Worm (Caenorhabditis elegans) whole organism, L1 larva: ENCODE data around the gene ppm-1.A.

Experiments used
- C34B4.2 ChIP-seq: sonication (generic microtip); optimal IDR thresholded peaks from 2 replicates; lab custom pipeline; 2017; ENCODE audit warnings: mild to moderate bottlenecking, missing genetic modification characterization, missing compliant biosample characterization
- Y116A8C.19 ChIP-seq: sonication (generic microtip); optimal IDR thresholded peaks from 2 replicates; lab custom pipeline; 2016; ENCODE audit warnings: missing compliant biosample characterization, missing genetic modification characterization, borderline replicate concordance
- alr-1 ChIP-seq: fragments of 200-800 bp; sonication (Bioruptor generic); optimal IDR thresholded peaks from 2 replicates; lab custom pipeline; 2018; ENCODE audit warnings: borderline replicate concordance, mild to moderate bottlenecking, missing genetic modification characterization, missing compliant biosample characterization
- aly-2 ChIP-seq: fragments of 150-350 bp; optimal IDR thresholded peaks from 2 replicates; lab custom pipeline; 2014; ENCODE audit warnings: missing biosample characterization, missing genetic modification characterization
- blmp-1 ChIP-seq: fragments of 150-350 bp; optimal IDR thresholded peaks from 2 replicates; lab custom pipeline; 2014; ENCODE audit warnings: missing biosample characterization, missing genetic modification characterization
- ceh-8 ChIP-seq: fragments of 200-800 bp; sonication (Bioruptor generic); optimal IDR thresholded peaks from 2 replicates; lab custom pipeline; 2018; ENCODE audit warnings: mild to moderate bottlenecking, missing genetic modification characterization, moderate library complexity, missing compliant biosample characterization
- ceh-88 ChIP-seq: fragments of 200-800 bp; sonication (Bioruptor generic); IDR thresholded peaks from 2 replicates; pipeline ENCODE4 v1.3.6; 2022; ENCODE audit warnings: missing genetic modification characterization, missing compliant biosample characterization
- dpl-1 ChIP-seq, 3 experiments: fragments of 150-350 bp in 2 of 3; sonication (generic microtip) in 1 of 3; optimal IDR thresholded peaks; 2 replicates each; lab custom pipeline; 2014 to 2017; ENCODE audit warnings: missing biosample characterization in 3 of 3, missing genetic modification characterization in 3 of 3, missing genetic modification reagents in 3 of 3
- dsc-1 ChIP-seq: sonication (generic microtip); optimal IDR thresholded peaks from 2 replicates; lab custom pipeline; 2016; ENCODE audit warnings: mild to moderate bottlenecking, missing genetic modification characterization, missing compliant biosample characterization
- efl-3 ChIP-seq: fragments of 200-800 bp; sonication (Bioruptor generic); optimal IDR thresholded peaks from 2 replicates; lab custom pipeline; 2018; ENCODE audit warnings: mild to moderate bottlenecking, missing genetic modification characterization, missing compliant biosample characterization
- elt-3 ChIP-seq, 6 experiments: fragments of 150-350 bp in 1 of 6; sonication (generic microtip); optimal IDR thresholded peaks; 2 replicates each; lab custom pipeline; 2017 to 2018; ENCODE audit warnings: missing biosample characterization in 6 of 6, missing genetic modification characterization in 6 of 6, inconsistent platforms in 1 of 6
- ets-5 ChIP-seq: fragments of 200-800 bp; sonication (Bioruptor generic); IDR thresholded peaks from 2 replicates; pipeline ENCODE4 v1.3.6; 2022; ENCODE audit warnings: missing genetic modification characterization, missing compliant biosample characterization
- fkh-10 ChIP-seq: sonication (generic microtip); optimal IDR thresholded peaks from 2 replicates; lab custom pipeline; 2017; ENCODE audit warnings: missing biosample characterization, missing genetic modification reagents, missing genetic modification characterization
- fkh-4 ChIP-seq: sonication (generic microtip); optimal IDR thresholded peaks from 2 replicates; lab custom pipeline; 2016; ENCODE audit warnings: missing compliant biosample characterization, missing genetic modification characterization, borderline replicate concordance
- fos-1 ChIP-seq: fragments of 150-350 bp; optimal IDR thresholded peaks from 2 replicates; lab custom pipeline; 2014; ENCODE audit warnings: missing biosample characterization, missing genetic modification characterization
- hlh-17 ChIP-seq: fragments of 200-800 bp; sonication (Bioruptor generic); optimal IDR thresholded peaks from 2 replicates; lab custom pipeline; 2018; ENCODE audit warnings: missing genetic modification characterization, mild to moderate bottlenecking, missing compliant biosample characterization, moderate library complexity, borderline replicate concordance
- hlh-4 ChIP-seq: sonication (generic microtip); optimal IDR thresholded peaks from 2 replicates; lab custom pipeline; 2016; ENCODE audit warnings: mild to moderate bottlenecking, missing genetic modification characterization, missing compliant biosample characterization
- hpl-2 ChIP-seq: fragments of 150-350 bp; optimal IDR thresholded peaks from 2 replicates; lab custom pipeline; 2014; ENCODE audit warnings: missing biosample characterization, missing genetic modification reagents, missing genetic modification characterization
- isw-1 ChIP-seq: fragments of 200-800 bp; sonication (Bioruptor generic); IDR thresholded peaks from 2 replicates; pipeline ENCODE4 v1.3.6; 2022; ENCODE audit warnings: missing genetic modification characterization, missing compliant biosample characterization
- lin-13 ChIP-seq: fragments of 150-350 bp; optimal IDR thresholded peaks from 2 replicates; lab custom pipeline; 2014; ENCODE audit warnings: missing biosample characterization, missing genetic modification reagents, missing genetic modification characterization
- lin-14 ChIP-seq: fragments of 200-800 bp; sonication (Bioruptor generic); optimal IDR thresholded peaks from 2 replicates; lab custom pipeline; 2018; ENCODE audit warnings: mild to moderate bottlenecking, missing genetic modification characterization, moderate library complexity, missing compliant biosample characterization
- lin-15B ChIP-seq: fragments of 150-350 bp; sonication (generic microtip); optimal IDR thresholded peaks from 3 replicates; lab custom pipeline; 2014; ENCODE audit warnings: missing biosample characterization, missing genetic modification characterization
- lin-35 ChIP-seq, 2 experiments: fragments of 150-350 bp; optimal IDR thresholded peaks; 2 replicates each; lab custom pipeline; 2014; ENCODE audit warnings: missing biosample characterization in 2 of 2, missing genetic modification characterization in 2 of 2, missing genetic modification reagents in 2 of 2
- lin-39 ChIP-seq: fragments of 150-350 bp; optimal IDR thresholded peaks from 2 replicates; lab custom pipeline; 2014; ENCODE audit warnings: missing biosample characterization, missing genetic modification reagents, missing genetic modification characterization
- lir-3 ChIP-seq: sonication (generic microtip); optimal IDR thresholded peaks from 2 replicates; lab custom pipeline; 2016; ENCODE audit warnings: mild to moderate bottlenecking, missing genetic modification characterization, moderate library complexity, missing compliant biosample characterization; ENCODE audit not compliant: poor library complexity
- mab-9 ChIP-seq: fragments of 200-800 bp; sonication (Bioruptor generic); IDR thresholded peaks from 2 replicates; pipeline ENCODE4 v1.3.6; 2022; ENCODE audit warnings: missing genetic modification reagents, missing genetic modification characterization, missing compliant biosample characterization
- nhr-11 ChIP-seq: fragments of 150-350 bp; optimal IDR thresholded peaks from 2 replicates; lab custom pipeline; 2014; ENCODE audit warnings: missing biosample characterization, missing genetic modification characterization
- nhr-20 ChIP-seq: sonication (generic microtip); optimal IDR thresholded peaks from 2 replicates; lab custom pipeline; 2016; ENCODE audit warnings: mild to moderate bottlenecking, missing genetic modification characterization, missing compliant biosample characterization
- nhr-28 ChIP-seq: fragments of 150-350 bp; optimal IDR thresholded peaks from 2 replicates; lab custom pipeline; 2014; ENCODE audit warnings: missing biosample characterization, missing genetic modification characterization
- nhr-47 ChIP-seq: sonication (generic microtip); optimal IDR thresholded peaks from 2 replicates; lab custom pipeline; 2016; ENCODE audit warnings: mild to moderate bottlenecking, missing genetic modification characterization, moderate library complexity, missing compliant biosample characterization
- nhr-84 ChIP-seq: sonication (generic microtip); optimal IDR thresholded peaks from 2 replicates; lab custom pipeline; 2017; ENCODE audit warnings: missing biosample characterization, missing genetic modification characterization
- nhr-85 ChIP-seq: sonication (generic microtip); peaks from one replicate; lab custom pipeline; 2016; ENCODE audit warnings: missing genetic modification characterization, inconsistent platforms, missing compliant biosample characterization
- pqm-1 ChIP-seq: sonication (generic microtip); optimal IDR thresholded peaks from 3 replicates; lab custom pipeline; 2017; ENCODE audit warnings: missing biosample characterization, missing genetic modification characterization
- rnt-1 ChIP-seq: sonication (generic microtip); optimal IDR thresholded peaks from 2 replicates; lab custom pipeline; 2016; ENCODE audit warnings: mild to moderate bottlenecking, missing genetic modification characterization, moderate library complexity, missing compliant biosample characterization
- skn-1 ChIP-seq: fragments of 150-350 bp; optimal IDR thresholded peaks from 2 replicates; lab custom pipeline; 2014; ENCODE audit warnings: missing biosample characterization, missing genetic modification characterization
- snpc-4 ChIP-seq: fragments of 150-350 bp; optimal IDR thresholded peaks from 2 replicates; lab custom pipeline; 2014; ENCODE audit warnings: missing biosample characterization, missing genetic modification characterization
- snu-23 ChIP-seq: sonication (generic microtip); optimal IDR thresholded peaks from 2 replicates; lab custom pipeline; 2016; ENCODE audit warnings: missing genetic modification characterization, missing compliant biosample characterization
- sox-4 ChIP-seq: sonication (generic microtip); optimal IDR thresholded peaks from 2 replicates; lab custom pipeline; 2016; ENCODE audit warnings: missing genetic modification characterization, missing compliant biosample characterization
- sptf-1 ChIP-seq: fragments of 150-350 bp; optimal IDR thresholded peaks from 2 replicates; lab custom pipeline; 2014; ENCODE audit warnings: missing biosample characterization, missing genetic modification characterization
- sup-37 ChIP-seq: fragments of 200-800 bp; sonication (Bioruptor generic); optimal IDR thresholded peaks from 2 replicates; lab custom pipeline; 2018; ENCODE audit warnings: mild to moderate bottlenecking, missing genetic modification characterization, missing compliant biosample characterization
- tbx-2 ChIP-seq: sonication (generic microtip); optimal IDR thresholded peaks from 2 replicates; lab custom pipeline; 2016; ENCODE audit warnings: missing genetic modification characterization, missing compliant biosample characterization
- tlp-1 ChIP-seq: fragments of 150-350 bp; optimal IDR thresholded peaks from 2 replicates; lab custom pipeline; 2014; ENCODE audit warnings: missing biosample characterization, missing genetic modification characterization
- unc-30 ChIP-seq: sonication (generic microtip); optimal IDR thresholded peaks from 2 replicates; lab custom pipeline; 2017; ENCODE audit warnings: missing biosample characterization, missing genetic modification characterization
- unc-86 ChIP-seq: sonication (generic microtip); optimal IDR thresholded peaks from 2 replicates; lab custom pipeline; 2016; ENCODE audit warnings: missing genetic modification characterization, missing compliant biosample characterization
- vab-15 ChIP-seq: sonication (generic microtip); optimal IDR thresholded peaks from 2 replicates; lab custom pipeline; 2017; ENCODE audit warnings: missing genotype, mild to moderate bottlenecking, missing genetic modification characterization, missing compliant biosample characterization
- zip-4 ChIP-seq: fragments of 200-800 bp; sonication (Bioruptor generic); optimal IDR thresholded peaks from 2 replicates; lab custom pipeline; 2018; ENCODE audit warnings: mild to moderate bottlenecking, missing genetic modification characterization, moderate library complexity, missing compliant biosample characterization
- ztf-11 ChIP-seq, 2 experiments: sonication (generic microtip); optimal IDR thresholded peaks; 2 replicates each; lab custom pipeline; 2016 to 2017; ENCODE audit warnings: missing genetic modification characterization in 2 of 2, missing biosample characterization in 1 of 2, missing compliant biosample characterization in 1 of 2
- ztf-4 ChIP-seq: fragments of 150-350 bp; optimal IDR thresholded peaks from 2 replicates; lab custom pipeline; 2014; ENCODE audit warnings: missing biosample characterization, missing genetic modification characterization

Gene ppm-1.A

ce11 chrV:10574197-10574596, 38.0 kb upstream of the ppm-1.A start:
- TF ChIP-seq lin-14 (GFP tag; lab: Kevin White, UChicago) (no peak), fkh-10 (no peak), blmp-1 (tag; lab: Kevin White, UChicago) (peak; percentile 5), sptf-1 (tag; lab: Kevin White, UChicago) (no peak)

- TF ChIP-seq fkh-4 = no peak
- TF ChIP-seq mab-9 (GFP tag; lab: Robert Waterston, UW) = no peak
- TF ChIP-seq ets-5 (GFP tag; lab: Robert Waterston, UW) = no peak
- no peak for TF ChIP-seq nhr-11 (tag; lab: Kevin White, UChicago)
- no peak for TF ChIP-seq lin-39
- no peak for TF ChIP-seq aly-2 (tag; lab: Kevin White, UChicago)
- TF ChIP-seq alr-1 (tag; lab: Kevin White, UChicago) = no peak
- TF ChIP-seq zip-4 (GFP tag; lab: Kevin White, UChicago) = no peak
- no peak for TF ChIP-seq sox-4 (tag; lab: Kevin White, UChicago)
- TF ChIP-seq snu-23 = no peak
Observed at ce11 chrV:10572614-10573013, 36.4 kb upstream of the ppm-1.A start, which contains the start of gene del-6. del-6 (plus strand) TSS chrV:10572914.

- TF ChIP-seq fos-1 = no peak
- TF ChIP-seq sptf-1 (tag; lab: Kevin White, UChicago) = no peak
- TF ChIP-seq tlp-1 (tag; lab: Kevin White, UChicago) = no peak
- TF ChIP-seq rnt-1 (tag; lab: Kevin White, UChicago) = no peak
- TF ChIP-seq hlh-4 = no peak
- TF ChIP-seq lin-39 = no peak
- TF ChIP-seq lin-13 = no peak
- TF ChIP-seq elt-3 (tag; optimal IDR thresholded peaks at IDR 0.05; lab: Kevin White, UChicago) = peak in 2 of 6 experiments; percentile 44 to 65
- no peak for TF ChIP-seq vab-15 (tag; lab: Kevin White, UChicago)
- TF ChIP-seq ztf-4 (tag; lab: Kevin White, UChicago) = no peak
- TF ChIP-seq nhr-20 (tag; lab: Kevin White, UChicago) = peak; percentile 2
- TF ChIP-seq Y116A8C.19 (tag; lab: Kevin White, UChicago) = no peak
- no peak for TF ChIP-seq lin-15B (tag; lab: Kevin White, UChicago)
- TF ChIP-seq dpl-1 (GFP tag; optimal IDR thresholded peaks at IDR 0.05; lab: Kevin White, UChicago) = no peak
- TF ChIP-seq efl-3 (GFP tag; lab: Kevin White, UChicago) = no peak
- TF ChIP-seq sup-37 = no peak
- peak in 1 of 2 experiments; percentile 18 for TF ChIP-seq lin-35 (GFP tag; optimal IDR thresholded peaks at IDR 0.05; lab: Kevin White, UChicago)
- no peak for TF ChIP-seq unc-86 (tag; lab: Kevin White, UChicago)
- no peak for TF ChIP-seq ztf-11 (tag; optimal IDR thresholded peaks at IDR 0.05; lab: Kevin White, UChicago)
- no peak for TF ChIP-seq skn-1
- TF ChIP-seq ets-5 (GFP tag; lab: Robert Waterston, UW) = no peak
- no peak for TF ChIP-seq nhr-28
- no peak for TF ChIP-seq hlh-17 (GFP tag; lab: Kevin White, UChicago)
- TF ChIP-seq tbx-2 (tag; lab: Kevin White, UChicago) = no peak
- TF ChIP-seq ceh-88 (GFP tag; lab: Robert Waterston, UW) = no peak
- TF ChIP-seq nhr-85 = peak; percentile 76
- peak; percentile 70 for TF ChIP-seq blmp-1 (tag; lab: Kevin White, UChicago)
- no peak for TF ChIP-seq nhr-47 (tag; lab: Kevin White, UChicago)
- TF ChIP-seq nhr-84 (tag; lab: Kevin White, UChicago) = no peak
- no peak for TF ChIP-seq alr-1 (tag; lab: Kevin White, UChicago)
- no peak for TF ChIP-seq pqm-1 (tag; lab: Kevin White, UChicago)
- TF ChIP-seq hpl-2 (GFP tag; lab: Kevin White, UChicago) = no peak
- no peak for TF ChIP-seq zip-4 (GFP tag; lab: Kevin White, UChicago)
- TF ChIP-seq fkh-10 = no peak
- TF ChIP-seq isw-1 (GFP tag; lab: Robert Waterston, UW) = no peak
- no peak for TF ChIP-seq ceh-8
- TF ChIP-seq unc-30 = no peak
- TF ChIP-seq C34B4.2 = no peak
- no peak for TF ChIP-seq snpc-4 (tag; lab: Kevin White, UChicago)
- TF ChIP-seq dsc-1 = no peak
- TF ChIP-seq lir-3 (tag; lab: Kevin White, UChicago) = no peak
- TF ChIP-seq lin-14 (GFP tag; lab: Kevin White, UChicago) = peak; percentile 59
Observed at ce11 chrV:10571523-10571922, 35.3 kb upstream of the ppm-1.A start.
